Worm (Caenorhabditis elegans) whole organism, young adult: ENCODE data around the gene sru-11.

Source experiments
- Y67H2A.10 ChIP-seq: fragments of 200-800 bp; sonication (Bioruptor generic); conservative IDR thresholded peaks from 2 replicates; pipeline ENCODE4 v1.3.6; 2022; ENCODE audit warnings: missing genetic modification reagents, missing genetic modification characterization, missing compliant biosample characterization
- ceh-100 ChIP-seq: fragments of 200-800 bp; sonication (Bioruptor generic); IDR thresholded peaks from 2 replicates; pipeline ENCODE4 v1.3.6; 2022; ENCODE audit warnings: missing genetic modification reagents, missing genetic modification characterization, missing compliant biosample characterization
- dpff-1 ChIP-seq: sonication (generic microtip); optimal IDR thresholded peaks from 2 replicates; lab custom pipeline; 2017; ENCODE audit warnings: mild to moderate bottlenecking, missing genetic modification characterization, missing compliant biosample characterization
- efl-1 ChIP-seq: fragments of 150-350 bp; optimal IDR thresholded peaks from 2 replicates; lab custom pipeline; 2014; ENCODE audit warnings: missing biosample characterization, missing genetic modification reagents, missing genetic modification characterization
- egl-18 ChIP-seq: fragments of 200-800 bp; sonication (Bioruptor generic); IDR thresholded peaks from 2 replicates; pipeline ENCODE4 v1.3.6; 2022; ENCODE audit warnings: missing genetic modification reagents, missing genetic modification characterization, missing compliant biosample characterization
- hmg-20 ChIP-seq: fragments of 200-800 bp; sonication (Bioruptor generic); IDR thresholded peaks from 2 replicates; pipeline ENCODE4 v1.3.6; 2022; ENCODE audit warnings: missing genetic modification reagents, missing genetic modification characterization, missing compliant biosample characterization
- hrde-1 ChIP-seq: sonication (generic microtip); optimal IDR thresholded peaks from 2 replicates; lab custom pipeline; 2016; ENCODE audit warnings: missing genetic modification characterization, mild to moderate bottlenecking, missing compliant biosample characterization, moderate library complexity, missing genotype, missing genetic modification reagents, borderline replicate concordance
- nhr-27 ChIP-seq: fragments of 200-800 bp; sonication (Bioruptor generic); optimal IDR thresholded peaks from 2 replicates; lab custom pipeline; 2018; ENCODE audit warnings: mild to moderate bottlenecking, missing genetic modification characterization, moderate library complexity, missing compliant biosample characterization
- sea-2 ChIP-seq: fragments of 200-800 bp; sonication (Bioruptor generic); IDR thresholded peaks from 2 replicates; pipeline ENCODE4 v1.3.6; 2022; ENCODE audit warnings: missing genetic modification characterization, missing compliant biosample characterization
- snpc-4 ChIP-seq, 5 experiments: fragments of 150-350 bp in 1 of 5; sonication (generic microtip) in 4 of 5; optimal IDR thresholded peaks; 2 replicates each; lab custom pipeline; 2014 to 2018; ENCODE audit warnings: missing genetic modification characterization in 5 of 5, missing biosample characterization in 3 of 5, antibody characterized with exemption in 2 of 5, mild to moderate bottlenecking in 2 of 5, missing compliant biosample characterization in 2 of 5, missing genotype in 2 of 5, moderate library complexity in 2 of 5, missing genetic modification reagents in 1 of 5
- xnd-1 ChIP-seq: sonication (generic microtip); optimal IDR thresholded peaks from 2 replicates; lab custom pipeline; 2016; ENCODE audit warnings: missing genotype, missing genetic modification reagents, missing genetic modification characterization, missing compliant biosample characterization
- ztf-18 ChIP-seq: sonication (generic microtip); optimal IDR thresholded peaks from 2 replicates; lab custom pipeline; 2016; ENCODE audit warnings: missing genotype, mild to moderate bottlenecking, missing genetic modification characterization, missing compliant biosample characterization

ce11 chrIV:13600643-13601042, 15.9 kb downstream of the sru-11 start:
- peak; percentile 94 for TF ChIP-seq snpc-4 (GFP tag; optimal IDR thresholded peaks at IDR 0.05; lab: Kevin White, UChicago)
- TF ChIP-seq snpc-4 (tag; optimal IDR thresholded peaks at IDR 0.05; lab: Kevin White, UChicago), result peak; percentile 95 to 98 (median 96)
- no peak for TF ChIP-seq ceh-100
- TF ChIP-seq efl-1 (GFP tag; lab: Kevin White, UChicago), result no peak
- TF ChIP-seq Y67H2A.10 (GFP tag; lab: Robert Waterston, UW), result no peak
- TF ChIP-seq nhr-27 (tag; lab: Kevin White, UChicago), result no peak
- no peak for TF ChIP-seq ztf-18 (tag; lab: Kevin White, UChicago)
- no peak for TF ChIP-seq egl-18 (GFP tag; lab: Robert Waterston, UW)
- no peak for TF ChIP-seq sea-2 (GFP tag; lab: Robert Waterston, UW)
- no peak for TF ChIP-seq dpff-1
- TF ChIP-seq hrde-1, result no peak
- no peak for TF ChIP-seq hmg-20 (GFP tag; lab: Robert Waterston, UW)
- TF ChIP-seq xnd-1 (tag; lab: Kevin White, UChicago), result peak; percentile 25
